Worm (Caenorhabditis elegans) whole organism, L3 larva: ENCODE data around the gene saps-1.

Experiments
- ama-1 ChIP-seq: fragments of 150-350 bp; optimal IDR thresholded peaks from 2 replicates; lab custom pipeline; 2018
- hmg-11 ChIP-seq: sonication (generic microtip); optimal IDR thresholded peaks from 2 replicates; lab custom pipeline; 2016; ENCODE audit warnings: missing genetic modification characterization, missing compliant biosample characterization
- nhr-28 ChIP-seq: fragments of 150-350 bp; optimal IDR thresholded peaks from 2 replicates; lab custom pipeline; 2014; ENCODE audit warnings: missing biosample characterization, missing genetic modification characterization

DNA sequence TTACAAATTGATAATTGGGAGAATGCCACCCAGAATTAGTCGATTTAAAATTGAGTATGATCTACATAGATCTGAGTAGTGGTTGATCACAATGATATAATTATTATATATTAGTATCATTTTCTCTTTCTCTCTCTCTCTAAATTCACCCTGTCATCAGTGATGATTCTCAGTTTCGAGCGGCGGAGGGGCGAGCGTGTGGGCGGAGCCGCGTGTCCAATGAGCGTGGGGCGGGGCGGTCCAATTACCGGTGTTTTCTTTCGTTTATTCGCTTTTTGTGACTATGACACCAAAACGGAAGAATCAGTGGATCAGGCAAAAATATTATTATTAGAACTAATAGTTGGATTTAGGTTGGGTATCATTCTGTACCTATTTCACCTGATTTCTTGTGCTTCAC lies 17.5 kb upstream of the saps-1 start:
- TF ChIP-seq nhr-28 (no peak), ama-1 (lab: Kevin White, UChicago) (no peak), hmg-11 (tag; lab: Kevin White, UChicago) (no peak)
